Worm (Caenorhabditis elegans) whole organism, mixed stage, embryonic: Measurements from ENCODE around the gene gly-4.

Experiments
- M03D4.4 ChIP-seq: sonication (generic microtip); optimal IDR thresholded peaks from 2 replicates; lab custom pipeline; 2017; ENCODE audit warnings: mild to moderate bottlenecking, missing genetic modification characterization, missing compliant biosample characterization
- bed-3 ChIP-seq: fragments of 200-800 bp; sonication (Bioruptor generic); optimal IDR thresholded peaks from 3 replicates; lab custom pipeline; 2018; ENCODE audit warnings: mild to moderate bottlenecking, missing genetic modification characterization, moderate library complexity, missing compliant biosample characterization
- blmp-1 ChIP-seq: fragments of 150-350 bp; optimal IDR thresholded peaks from 2 replicates; lab custom pipeline; 2014; ENCODE audit warnings: missing biosample characterization, missing genetic modification characterization
- ceh-39 ChIP-seq: fragments of 150-350 bp; optimal IDR thresholded peaks from 2 replicates; lab custom pipeline; 2014; ENCODE audit warnings: missing biosample characterization, missing genetic modification characterization
- ceh-43 ChIP-seq: fragments of 200-800 bp; sonication (Bioruptor generic); optimal IDR thresholded peaks from 2 replicates; lab custom pipeline; 2018; ENCODE audit warnings: mild to moderate bottlenecking, missing genetic modification characterization, moderate library complexity, missing compliant biosample characterization
- ceh-83 ChIP-seq: fragments of 200-800 bp; sonication (Bioruptor generic); optimal IDR thresholded peaks from 2 replicates; lab custom pipeline; 2018; ENCODE audit warnings: mild to moderate bottlenecking, missing genetic modification characterization, missing compliant biosample characterization
- drap-1 ChIP-seq: fragments of 200-800 bp; sonication (Bioruptor generic); optimal IDR thresholded peaks from 3 replicates; lab custom pipeline; 2018; ENCODE audit warnings: mild to moderate bottlenecking, missing genetic modification characterization, missing compliant biosample characterization
- elt-1 ChIP-seq: sonication (generic microtip); optimal IDR thresholded peaks from 2 replicates; lab custom pipeline; 2017; ENCODE audit warnings: missing genetic modification characterization, mild to moderate bottlenecking, missing compliant biosample characterization, antibody characterized with exemption, moderate library complexity, borderline replicate concordance; ENCODE audit not compliant: insufficient read depth
- elt-3 ChIP-seq: fragments of 150-350 bp; optimal IDR thresholded peaks from 2 replicates; lab custom pipeline; 2014; ENCODE audit warnings: missing biosample characterization, missing genetic modification characterization
- flh-1 ChIP-seq: fragments of 200-800 bp; sonication (Bioruptor generic); optimal IDR thresholded peaks from 2 replicates; lab custom pipeline; 2018; ENCODE audit warnings: mild to moderate bottlenecking, missing genetic modification characterization, moderate library complexity, missing compliant biosample characterization
- ham-2 ChIP-seq: fragments of 200-800 bp; sonication (Bioruptor generic); optimal IDR thresholded peaks from 2 replicates; lab custom pipeline; 2018; ENCODE audit warnings: mild to moderate bottlenecking, missing genetic modification characterization, missing compliant biosample characterization
- hlh-1 ChIP-seq: fragments of 150-350 bp; optimal IDR thresholded peaks from 2 replicates; lab custom pipeline; 2014; ENCODE audit warnings: missing biosample characterization, missing genetic modification reagents, missing genetic modification characterization
- lin-13 ChIP-seq: fragments of 150-350 bp; optimal IDR thresholded peaks from 2 replicates; lab custom pipeline; 2014; ENCODE audit warnings: missing biosample characterization, missing genetic modification characterization
- lin-32 ChIP-seq: fragments of 200-800 bp; sonication (Bioruptor generic); optimal IDR thresholded peaks from 2 replicates; lab custom pipeline; 2018; ENCODE audit warnings: mild to moderate bottlenecking, missing genetic modification characterization, missing compliant biosample characterization
- lsy-2 ChIP-seq: fragments of 150-350 bp; optimal IDR thresholded peaks from 2 replicates; lab custom pipeline; 2014; ENCODE audit warnings: missing biosample characterization, missing genetic modification characterization
- mab-5 ChIP-seq: fragments of 150-350 bp; optimal IDR thresholded peaks from 2 replicates; lab custom pipeline; 2014; ENCODE audit warnings: missing biosample characterization, missing genetic modification characterization
- mep-1 ChIP-seq: fragments of 150-350 bp; optimal IDR thresholded peaks from 2 replicates; lab custom pipeline; 2017; ENCODE audit warnings: missing biosample characterization, missing genetic modification reagents, missing genetic modification characterization, inconsistent platforms
- mls-2 ChIP-seq: sonication (generic microtip); optimal IDR thresholded peaks from 2 replicates; lab custom pipeline; 2016; ENCODE audit warnings: mild to moderate bottlenecking, missing genetic modification characterization, moderate library complexity, missing compliant biosample characterization
- nhr-12 ChIP-seq: fragments of 150-350 bp; optimal IDR thresholded peaks from 2 replicates; lab custom pipeline; 2014; ENCODE audit warnings: missing biosample characterization, missing genetic modification characterization
- nhr-2 ChIP-seq: fragments of 150-350 bp; optimal IDR thresholded peaks from 2 replicates; lab custom pipeline; 2014; ENCODE audit warnings: missing biosample characterization, missing genetic modification characterization
- nhr-237 ChIP-seq: fragments of 150-350 bp; optimal IDR thresholded peaks from 2 replicates; lab custom pipeline; 2014; ENCODE audit warnings: missing biosample characterization, missing genetic modification characterization
- nhr-28 ChIP-seq: fragments of 150-350 bp; optimal IDR thresholded peaks from 2 replicates; lab custom pipeline; 2014; ENCODE audit warnings: missing biosample characterization, missing genetic modification characterization
- nhr-76 ChIP-seq: sonication (generic microtip); optimal IDR thresholded peaks from 2 replicates; lab custom pipeline; 2017; ENCODE audit warnings: missing biosample characterization, missing genetic modification characterization
- pha-4 ChIP-seq: fragments of 150-350 bp; optimal IDR thresholded peaks from 2 replicates; lab custom pipeline; 2018; ENCODE audit warnings: missing biosample characterization, missing genetic modification reagents, missing genetic modification characterization
- sem-2 ChIP-seq: fragments of 200-800 bp; sonication (Bioruptor generic); optimal IDR thresholded peaks from 2 replicates; lab custom pipeline; 2018; ENCODE audit warnings: mild to moderate bottlenecking, missing genetic modification characterization, missing compliant biosample characterization
- snpc-4 ChIP-seq: fragments of 150-350 bp; optimal IDR thresholded peaks from 2 replicates; lab custom pipeline; 2014; ENCODE audit warnings: missing biosample characterization, missing genetic modification characterization
- sptf-1 ChIP-seq: sonication (generic microtip); optimal IDR thresholded peaks from 2 replicates; lab custom pipeline; 2017; ENCODE audit warnings: mild to moderate bottlenecking, missing genetic modification characterization, moderate library complexity, missing compliant biosample characterization
- tbx-8 ChIP-seq: fragments of 200-800 bp; sonication (Bioruptor generic); optimal IDR thresholded peaks from 2 replicates; lab custom pipeline; 2018; ENCODE audit warnings: mild to moderate bottlenecking, missing genetic modification characterization, moderate library complexity, missing compliant biosample characterization
- unc-120 ChIP-seq: sonication (generic microtip); optimal IDR thresholded peaks from 2 replicates; lab custom pipeline; 2017; ENCODE audit warnings: missing genetic modification characterization, missing compliant biosample characterization; ENCODE audit not compliant: poor library complexity, severe bottlenecking
- unc-39 ChIP-seq: fragments of 150-350 bp; optimal IDR thresholded peaks from 2 replicates; lab custom pipeline; 2014; ENCODE audit warnings: missing biosample characterization, missing genetic modification characterization
- unc-62 ChIP-seq: fragments of 150-350 bp; optimal IDR thresholded peaks from 2 replicates; lab custom pipeline; 2014; ENCODE audit warnings: missing biosample characterization, missing genetic modification reagents, missing genetic modification characterization
- zip-8 ChIP-seq: fragments of 150-350 bp; optimal IDR thresholded peaks from 2 replicates; lab custom pipeline; 2014; ENCODE audit warnings: missing biosample characterization, missing genetic modification characterization
- ztf-11 ChIP-seq: fragments of 150-350 bp; optimal IDR thresholded peaks from 2 replicates; lab custom pipeline; 2014; ENCODE audit warnings: missing biosample characterization, missing genetic modification characterization

The gly-4 gene

DNA sequence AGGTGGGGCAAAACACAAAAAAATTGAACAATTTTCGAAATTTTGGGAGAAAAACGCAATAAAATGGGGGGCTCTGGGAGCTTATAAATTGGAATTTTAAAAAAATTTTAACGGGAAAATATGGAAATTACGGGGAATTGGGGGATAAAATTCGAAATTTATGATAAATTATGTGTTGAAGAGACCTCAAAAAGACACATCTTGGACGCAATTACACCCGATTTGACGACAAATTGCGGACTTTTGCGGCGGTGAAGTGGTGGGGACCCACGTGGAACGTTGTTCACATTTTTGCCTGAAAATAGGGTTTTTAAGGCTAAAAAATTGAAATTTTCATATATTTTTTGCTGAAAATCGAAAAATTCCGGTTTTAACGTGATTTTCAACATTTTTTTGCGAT lies 13.7 kb upstream of the gly-4 start:
- TF ChIP-seq ztf-11 (tag; lab: Kevin White, UChicago) (no peak), tbx-8 (GFP tag; lab: Kevin White, UChicago) (no peak), flh-1 (GFP tag; lab: Kevin White, UChicago) (no peak), nhr-12 (no peak), mab-5 (tag; lab: Kevin White, UChicago) (no peak), zip-8 (tag; lab: Kevin White, UChicago) (no peak), unc-120 (tag; lab: Kevin White, UChicago) (no peak), nhr-2 (tag; lab: Kevin White, UChicago) (no peak), bed-3 (no peak), ceh-39 (tag; lab: Kevin White, UChicago) (no peak), lsy-2 (tag; lab: Kevin White, UChicago) (no peak)

DNA sequence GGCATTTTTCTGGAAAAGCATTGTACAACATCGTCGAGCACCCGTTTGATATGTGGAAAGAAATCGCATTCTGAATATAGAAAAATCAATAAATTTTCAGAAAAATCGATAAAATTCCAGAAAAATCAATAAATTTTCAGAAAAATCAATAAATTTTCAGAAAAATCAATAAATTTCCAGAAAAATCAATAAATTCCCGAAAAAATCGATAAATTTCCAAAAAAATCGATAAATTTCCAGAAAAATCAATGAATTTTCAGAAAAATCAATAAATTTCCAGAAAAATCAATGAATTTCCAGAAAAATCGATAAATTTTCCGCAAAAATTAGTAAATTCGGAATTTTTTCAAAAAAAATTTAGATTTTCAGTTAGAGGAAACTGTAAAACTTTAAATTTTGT lies 12.2 kb upstream of the gly-4 start, which contains the start of gene fars-2:
fars-2 (minus strand) TSS at position 70 of the 400 bp plus-strand sequence.
- TF ChIP-seq unc-39 (no peak), ham-2 (no peak), sptf-1 (tag; lab: Kevin White, UChicago) (no peak), nhr-237 (tag; lab: Kevin White, UChicago) (no peak), nhr-28 (tag; lab: Kevin White, UChicago) (no peak), unc-62 (GFP tag; lab: Kevin White, UChicago) (no peak), pha-4 (tag; lab: Kevin White, UChicago) (no peak), hlh-1 (no peak), snpc-4 (tag; lab: Kevin White, UChicago) (no peak), nhr-12 (no peak), mab-5 (tag; lab: Kevin White, UChicago) (no peak), mep-1 (tag; lab: Kevin White, UChicago) (no peak), mls-2 (tag; lab: Kevin White, UChicago) (no peak), elt-3 (tag; lab: Kevin White, UChicago) (no peak), ceh-43 (GFP tag; lab: Kevin White, UChicago) (no peak), ceh-39 (tag; lab: Kevin White, UChicago) (no peak), elt-1 (tag; lab: Kevin White, UChicago) (no peak), blmp-1 (no peak), zip-8 (tag; lab: Kevin White, UChicago) (no peak), ceh-83 (GFP tag; lab: Kevin White, UChicago) (no peak)

DNA sequence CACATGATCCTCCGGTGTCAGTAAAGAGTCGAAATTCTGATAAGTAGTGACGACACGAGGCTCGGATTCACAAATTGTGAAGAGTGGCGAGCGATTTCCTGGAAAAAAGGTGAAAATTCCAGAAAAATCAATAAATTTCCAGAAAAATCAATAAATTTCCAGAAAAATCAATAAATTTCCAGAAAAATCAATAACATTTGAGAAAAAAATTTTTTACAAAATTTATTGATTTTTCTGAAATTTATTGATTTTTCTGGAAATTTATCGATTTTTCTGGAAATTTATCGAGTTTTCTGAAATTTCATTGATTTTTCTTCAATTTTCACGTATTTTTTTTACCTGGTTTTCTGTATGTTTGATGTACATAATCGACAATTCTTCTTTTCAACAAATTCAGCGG lies 10.8 kb upstream of the gly-4 start:
- TF ChIP-seq lin-13 (tag; lab: Kevin White, UChicago), result no peak
- no peak for TF ChIP-seq elt-1 (tag; lab: Kevin White, UChicago)
- no peak for TF ChIP-seq drap-1
- TF ChIP-seq, all 35 proteins: peak for 0

DNA sequence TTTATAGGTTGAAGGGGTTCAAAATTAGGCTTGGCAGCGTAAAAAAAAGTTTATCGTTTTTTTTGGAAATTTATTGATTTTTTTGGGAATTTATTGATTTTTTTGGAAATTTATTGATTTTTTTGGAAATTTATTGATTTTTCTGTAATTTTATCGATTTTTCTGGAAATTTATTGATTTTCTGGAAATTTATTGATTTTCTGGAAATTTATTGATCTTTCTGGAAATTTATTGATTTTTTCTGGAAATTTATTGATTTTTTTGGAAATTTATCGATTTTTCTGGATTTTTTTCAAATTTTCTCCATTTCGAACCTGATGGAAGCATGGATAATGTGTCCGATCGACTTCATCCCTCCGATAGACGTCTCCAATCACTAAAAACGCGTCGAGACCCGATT lies 9.6 kb upstream of the gly-4 start:
- no peak for TF ChIP-seq nhr-237 (tag; lab: Kevin White, UChicago)
- TF ChIP-seq ceh-43 (GFP tag; lab: Kevin White, UChicago), result no peak
- no peak for TF ChIP-seq pha-4 (tag; lab: Kevin White, UChicago)
- TF ChIP-seq unc-39, result no peak
- TF ChIP-seq blmp-1, result no peak
- TF ChIP-seq bed-3, result no peak
- no peak for TF ChIP-seq lin-32 (GFP tag; lab: Kevin White, UChicago)
- no peak for TF ChIP-seq mls-2 (tag; lab: Kevin White, UChicago)
- no peak for TF ChIP-seq tbx-8 (GFP tag; lab: Kevin White, UChicago)
- TF ChIP-seq sptf-1 (tag; lab: Kevin White, UChicago), result no peak
- TF ChIP-seq elt-1 (tag; lab: Kevin White, UChicago), result no peak
- no peak for TF ChIP-seq nhr-76 (tag; lab: Kevin White, UChicago)
- TF ChIP-seq ceh-83 (GFP tag; lab: Kevin White, UChicago), result no peak
- TF ChIP-seq sem-2, result no peak
- TF ChIP-seq mep-1 (tag; lab: Kevin White, UChicago), result no peak
- TF ChIP-seq M03D4.4, result no peak
- no peak for TF ChIP-seq flh-1 (GFP tag; lab: Kevin White, UChicago)
- TF ChIP-seq elt-3 (tag; lab: Kevin White, UChicago), result no peak
